Worm (Caenorhabditis elegans): ENCODE measurements around the gene nep-1.

Gene nep-1

ce11 chrII:11619171-11619570, 37.8 kb downstream of the nep-1 start:
- peak; percentile 89 for TF ChIP-seq nhr-43 (tag; optimal IDR thresholded peaks at IDR 0.05; ENCODE audit: poor library complexity, severe bottlenecking)
- no peak for TF ChIP-seq nhr-237 (tag; optimal IDR thresholded peaks at IDR 0.05)
- TF ChIP-seq egl-5 (tag; optimal IDR thresholded peaks at IDR 0.05), result no peak
- TF ChIP-seq nhr-28 (tag; optimal IDR thresholded peaks at IDR 0.05), result no peak
- TF ChIP-seq nhr-23 (tag; optimal IDR thresholded peaks at IDR 0.05), result peak; percentile 72
- no peak for TF ChIP-seq fkh-10 (GFP tag; optimal IDR thresholded peaks at IDR 0.05)
- TF ChIP-seq elt-2 (tag; optimal IDR thresholded peaks at IDR 0.05), result peak; percentile 95
- TF ChIP-seq elt-1 (tag; optimal IDR thresholded peaks at IDR 0.05), result no peak
- peak; percentile 83 for TF ChIP-seq unc-62 (GFP tag; optimal IDR thresholded peaks at IDR 0.05)
- no peak for TF ChIP-seq fos-1 (tag; optimal IDR thresholded peaks at IDR 0.05)
- TF ChIP-seq ceh-82 (tag; optimal IDR thresholded peaks at IDR 0.05), result no peak
- TF ChIP-seq ztf-11 (tag; optimal IDR thresholded peaks at IDR 0.05), result no peak
- peak in 1 of 3 experiments; percentile 30 for TF ChIP-seq elt-3 (tag; optimal IDR thresholded peaks at IDR 0.05)
- TF ChIP-seq mml-1 (tag; optimal IDR thresholded peaks at IDR 0.05), result no peak
- TF ChIP-seq fkh-2 (tag; optimal IDR thresholded peaks at IDR 0.05), result no peak
- no peak for TF ChIP-seq eor-1 (tag; optimal IDR thresholded peaks at IDR 0.05)
- peak; percentile 62 for TF ChIP-seq ama-1 (optimal IDR thresholded peaks at IDR 0.05)
- TF ChIP-seq mdl-1 (tag; optimal IDR thresholded peaks at IDR 0.05), result peak; percentile 53
- TF ChIP-seq ceh-16 (tag; optimal IDR thresholded peaks at IDR 0.05), result no peak
- peak; percentile 88 for TF ChIP-seq nhr-76 (tag; optimal IDR thresholded peaks at IDR 0.05)
- TF ChIP-seq snpc-4 (tag; optimal IDR thresholded peaks at IDR 0.05), result peak; percentile 3
- no peak for TF ChIP-seq ceh-28 (tag; optimal IDR thresholded peaks at IDR 0.05)
- peak; percentile 69 for TF ChIP-seq daf-12 (tag; optimal IDR thresholded peaks at IDR 0.05)
- peak; percentile 40 for TF ChIP-seq hmg-11 (tag; optimal IDR thresholded peaks at IDR 0.05)
- peak; percentile 90 for TF ChIP-seq nhr-25 (tag; optimal IDR thresholded peaks at IDR 0.05)
- no peak for TF ChIP-seq lsy-12 (tag; optimal IDR thresholded peaks at IDR 0.05)
- TF ChIP-seq R02D3.7 (tag; optimal IDR thresholded peaks at IDR 0.05), result peak; percentile 0
- TF ChIP-seq nhr-67 (tag; optimal IDR thresholded peaks at IDR 0.05), result no peak
- TF ChIP-seq pha-4 (tag; optimal IDR thresholded peaks at IDR 0.05), result peak; percentile 79
- TF ChIP-seq lin-39 (tag; optimal IDR thresholded peaks at IDR 0.05), result peak; percentile 58
- TF ChIP-seq pqm-1 (tag; optimal IDR thresholded peaks at IDR 0.05), result peak; percentile 91
- no peak for TF ChIP-seq unc-39 (tag; optimal IDR thresholded peaks at IDR 0.05)
- peak; percentile 8 for TF ChIP-seq skn-1 (tag; optimal IDR thresholded peaks at IDR 0.05)
- TF ChIP-seq jun-1 (tag; optimal IDR thresholded peaks at IDR 0.05), result peak; percentile 58
- no peak for TF ChIP-seq ceh-9 (tag; optimal IDR thresholded peaks at IDR 0.05)
- TF ChIP-seq egl-27 (tag; optimal IDR thresholded peaks at IDR 0.05), result peak; percentile 22
- TF ChIP-seq nhr-12 (tag; optimal IDR thresholded peaks at IDR 0.05), result no peak
- TF ChIP-seq nhr-11 (tag; optimal IDR thresholded peaks at IDR 0.05), result no peak
- TF ChIP-seq aly-2 (tag; optimal IDR thresholded peaks at IDR 0.05), result no peak
- TF ChIP-seq ZK546.5 (tag; optimal IDR thresholded peaks at IDR 0.05), result no peak
- no peak for TF ChIP-seq tbx-2 (tag; optimal IDR thresholded peaks at IDR 0.05)
- peak; percentile 78 for TF ChIP-seq nfya-1 (tag; optimal IDR thresholded peaks at IDR 0.05; ENCODE audit: insufficient read depth)
- TF ChIP-seq lin-15B (tag; optimal IDR thresholded peaks at IDR 0.05), result no peak
- no peak for TF ChIP-seq zag-1 (tag; optimal IDR thresholded peaks at IDR 0.05)
- TF ChIP-seq sea-2 (GFP tag; optimal IDR thresholded peaks at IDR 0.05), result no peak
- TF ChIP-seq ztf-4 (tag; optimal IDR thresholded peaks at IDR 0.05), result no peak
- TF ChIP-seq nhr-77 (tag; optimal IDR thresholded peaks at IDR 0.05), result no peak

- TF ChIP-seq skn-1 (tag; optimal IDR thresholded peaks at IDR 0.05) (no peak), fos-1 (tag; optimal IDR thresholded peaks at IDR 0.05) (no peak), nhr-23 (tag; optimal IDR thresholded peaks at IDR 0.05) (peak; percentile 38), ceh-9 (tag; optimal IDR thresholded peaks at IDR 0.05) (no peak), R02D3.7 (tag; optimal IDR thresholded peaks at IDR 0.05) (peak; percentile 16), nhr-11 (tag; optimal IDR thresholded peaks at IDR 0.05) (no peak), mml-1 (tag; optimal IDR thresholded peaks at IDR 0.05) (no peak), jun-1 (tag; optimal IDR thresholded peaks at IDR 0.05) (no peak), ama-1 (optimal IDR thresholded peaks at IDR 0.05) (peak; percentile 72), lsy-12 (tag; optimal IDR thresholded peaks at IDR 0.05) (no peak), sea-2 (GFP tag; optimal IDR thresholded peaks at IDR 0.05) (no peak), nhr-237 (tag; optimal IDR thresholded peaks at IDR 0.05) (no peak), nfya-1 (tag; optimal IDR thresholded peaks at IDR 0.05; ENCODE audit: insufficient read depth) (peak; percentile 35), pha-4 (tag; optimal IDR thresholded peaks at IDR 0.05) (peak; percentile 67), nhr-67 (tag; optimal IDR thresholded peaks at IDR 0.05) (no peak), egl-27 (tag; optimal IDR thresholded peaks at IDR 0.05) (peak; percentile 25), fkh-2 (tag; optimal IDR thresholded peaks at IDR 0.05) (no peak), nhr-25 (tag; optimal IDR thresholded peaks at IDR 0.05) (peak; percentile 94), ceh-16 (tag; optimal IDR thresholded peaks at IDR 0.05) (no peak), snpc-4 (tag; optimal IDR thresholded peaks at IDR 0.05) (no peak), unc-39 (tag; optimal IDR thresholded peaks at IDR 0.05) (no peak), ceh-28 (tag; optimal IDR thresholded peaks at IDR 0.05) (no peak)
Observed at ce11 chrII:11617715-11618114, 39.3 kb downstream of the nep-1 start.

Data from whole organism, L3 larva.